Worm (Caenorhabditis elegans): ENCODE measurements around the gene ZC487.2.
A peak's percentile ranks its signal among the peaks of the same experiment; 100 is the strongest.

DNA sequence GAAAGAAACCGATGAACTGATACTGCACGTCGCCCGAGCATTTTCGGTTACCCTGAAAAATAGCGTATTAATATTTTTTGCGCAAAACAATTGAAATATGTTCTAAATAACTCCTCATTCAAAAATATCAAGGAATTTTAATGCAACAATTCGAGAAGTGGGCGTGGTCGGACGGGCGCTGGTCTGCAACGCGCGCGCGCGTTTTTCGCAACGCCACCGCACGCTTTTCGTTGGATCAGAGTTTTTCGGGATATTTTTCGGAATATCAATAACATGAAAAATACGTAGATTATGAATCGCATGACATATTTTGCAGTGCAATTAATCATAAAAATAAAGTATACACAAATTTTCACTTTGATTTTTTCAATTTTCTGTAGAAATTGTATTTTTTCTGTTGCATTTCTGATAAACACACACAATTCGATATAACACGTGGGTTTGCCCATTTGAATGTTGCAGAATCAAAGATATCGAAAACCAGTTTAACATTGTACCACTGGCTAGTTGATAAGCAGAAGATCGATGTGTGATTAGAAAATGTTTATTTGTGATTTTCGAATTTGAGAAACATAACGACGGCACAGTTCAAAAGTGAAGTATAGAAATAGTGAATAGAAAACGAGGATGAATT, 13.1 kb downstream of the ZC487.2 start, which contains the start of gene dlst-1:
- TF ChIP-seq dsc-1 (tag; optimal IDR thresholded peaks at IDR 0.05) (peak; percentile 38), nhr-28 (tag; optimal IDR thresholded peaks at IDR 0.05) (no peak), fos-1 (tag; optimal IDR thresholded peaks at IDR 0.05) (no peak), elt-3 (tag; optimal IDR thresholded peaks at IDR 0.05) (peak in 1 of 6 experiments; percentile 32), ztf-4 (tag; optimal IDR thresholded peaks at IDR 0.05) (no peak), snpc-4 (tag; optimal IDR thresholded peaks at IDR 0.05) (peak; percentile 2), unc-86 (tag; optimal IDR thresholded peaks at IDR 0.05) (peak; percentile 36), mep-1 (tag; optimal IDR thresholded peaks at IDR 0.05) (no peak), mdl-1 (tag; optimal IDR thresholded peaks at IDR 0.05) (no peak), blmp-1 (tag; optimal IDR thresholded peaks at IDR 0.05) (peak; percentile 0), lin-13 (GFP tag; optimal IDR thresholded peaks at IDR 0.05) (no peak), ztf-11 (tag; optimal IDR thresholded peaks at IDR 0.05) (peak in 1 of 2 experiments; percentile 12)
